Worm (Caenorhabditis elegans) whole organism, L1 larva: Measurements from ENCODE around the gene C49H3.12.

Experiments used
- C16A3.4 ChIP-seq: fragments of 150-350 bp; optimal IDR thresholded peaks from 2 replicates; lab custom pipeline; 2014; ENCODE audit warnings: missing biosample characterization, missing genetic modification characterization
- C34B4.2 ChIP-seq: sonication (generic microtip); optimal IDR thresholded peaks from 2 replicates; lab custom pipeline; 2017; ENCODE audit warnings: mild to moderate bottlenecking, missing genetic modification characterization, missing compliant biosample characterization
- F16B12.6 ChIP-seq: fragments of 150-350 bp; optimal IDR thresholded peaks from 2 replicates; lab custom pipeline; 2014; ENCODE audit warnings: missing biosample characterization, missing genetic modification characterization
- aha-1 ChIP-seq: fragments of 150-350 bp; optimal IDR thresholded peaks from 2 replicates; lab custom pipeline; 2014; ENCODE audit warnings: missing biosample characterization, missing genetic modification characterization
- alr-1 ChIP-seq: fragments of 200-800 bp; sonication (Bioruptor generic); optimal IDR thresholded peaks from 2 replicates; lab custom pipeline; 2018; ENCODE audit warnings: borderline replicate concordance, mild to moderate bottlenecking, missing genetic modification characterization, missing compliant biosample characterization
- blmp-1 ChIP-seq: fragments of 150-350 bp; optimal IDR thresholded peaks from 2 replicates; lab custom pipeline; 2014; ENCODE audit warnings: missing biosample characterization, missing genetic modification characterization
- dpl-1 ChIP-seq, 3 experiments: fragments of 150-350 bp in 2 of 3; sonication (generic microtip) in 1 of 3; optimal IDR thresholded peaks; 2 replicates each; lab custom pipeline; 2014 to 2017; ENCODE audit warnings: missing biosample characterization in 3 of 3, missing genetic modification characterization in 3 of 3, missing genetic modification reagents in 3 of 3
- efl-1 ChIP-seq, 4 experiments: fragments of 150-350 bp; optimal IDR thresholded peaks in 3 of 4; peaks in 1 of 4; 1 replicate in 1 of 4; 2 replicates in 3 of 4; lab custom pipeline; 2014; ENCODE audit warnings: missing biosample characterization in 2 of 4, missing genetic modification characterization in 2 of 4, missing genetic modification reagents in 2 of 4
- egl-13 ChIP-seq: sonication (generic microtip); optimal IDR thresholded peaks from 2 replicates; lab custom pipeline; 2016; ENCODE audit warnings: missing genotype, missing genetic modification reagents, missing genetic modification characterization, missing compliant biosample characterization
- grh-1 ChIP-seq: fragments of 200-800 bp; sonication (Bioruptor generic); IDR thresholded peaks from 2 replicates; pipeline ENCODE4 v1.3.6; 2022; ENCODE audit warnings: missing genetic modification reagents, missing genetic modification characterization, missing compliant biosample characterization
- hlh-17 ChIP-seq: fragments of 200-800 bp; sonication (Bioruptor generic); optimal IDR thresholded peaks from 2 replicates; lab custom pipeline; 2018; ENCODE audit warnings: missing genetic modification characterization, mild to moderate bottlenecking, missing compliant biosample characterization, moderate library complexity, borderline replicate concordance
- isw-1 ChIP-seq: fragments of 200-800 bp; sonication (Bioruptor generic); IDR thresholded peaks from 2 replicates; pipeline ENCODE4 v1.3.6; 2022; ENCODE audit warnings: missing genetic modification characterization, missing compliant biosample characterization
- jun-1 ChIP-seq: fragments of 150-350 bp; optimal IDR thresholded peaks from 2 replicates; lab custom pipeline; 2014; ENCODE audit warnings: missing biosample characterization, missing genetic modification reagents, missing genetic modification characterization
- mab-9 ChIP-seq: fragments of 200-800 bp; sonication (Bioruptor generic); IDR thresholded peaks from 2 replicates; pipeline ENCODE4 v1.3.6; 2022; ENCODE audit warnings: missing genetic modification reagents, missing genetic modification characterization, missing compliant biosample characterization
- mdl-1 ChIP-seq, 2 experiments: fragments of 150-350 bp; optimal IDR thresholded peaks; 2 replicates each; lab custom pipeline; 2014 to 2017; ENCODE audit warnings: missing biosample characterization in 2 of 2, missing genetic modification characterization in 2 of 2, inconsistent platforms in 1 of 2
- mep-1 ChIP-seq: fragments of 150-350 bp; optimal IDR thresholded peaks from 2 replicates; lab custom pipeline; 2014; ENCODE audit warnings: missing biosample characterization, missing genetic modification characterization
- nhr-11 ChIP-seq: fragments of 150-350 bp; optimal IDR thresholded peaks from 2 replicates; lab custom pipeline; 2014; ENCODE audit warnings: missing biosample characterization, missing genetic modification characterization
- nhr-19 ChIP-seq: fragments of 200-800 bp; sonication (Bioruptor generic); conservative IDR thresholded peaks from 2 replicates; pipeline ENCODE4 v1.3.6; 2022; ENCODE audit warnings: missing genetic modification characterization, missing compliant biosample characterization
- nhr-20 ChIP-seq: sonication (generic microtip); optimal IDR thresholded peaks from 2 replicates; lab custom pipeline; 2016; ENCODE audit warnings: mild to moderate bottlenecking, missing genetic modification characterization, missing compliant biosample characterization
- nhr-237 ChIP-seq: fragments of 150-350 bp; optimal IDR thresholded peaks from 2 replicates; lab custom pipeline; 2014; ENCODE audit warnings: missing biosample characterization, missing genetic modification characterization
- nhr-28 ChIP-seq: fragments of 150-350 bp; optimal IDR thresholded peaks from 2 replicates; lab custom pipeline; 2014; ENCODE audit warnings: missing biosample characterization, missing genetic modification characterization
- nhr-71 ChIP-seq: sonication (generic microtip); optimal IDR thresholded peaks from 2 replicates; lab custom pipeline; 2016; ENCODE audit warnings: mild to moderate bottlenecking, missing genetic modification characterization, moderate library complexity, missing compliant biosample characterization
- nhr-76 ChIP-seq: sonication (generic microtip); optimal IDR thresholded peaks from 2 replicates; lab custom pipeline; 2017; ENCODE audit warnings: missing biosample characterization, missing genetic modification characterization
- nhr-77 ChIP-seq: fragments of 150-350 bp; optimal IDR thresholded peaks from 2 replicates; lab custom pipeline; 2014; ENCODE audit warnings: missing biosample characterization, missing genetic modification characterization
- nhr-84 ChIP-seq: sonication (generic microtip); optimal IDR thresholded peaks from 2 replicates; lab custom pipeline; 2017; ENCODE audit warnings: missing biosample characterization, missing genetic modification characterization
- nhr-85 ChIP-seq: sonication (generic microtip); peaks from one replicate; lab custom pipeline; 2016; ENCODE audit warnings: missing genetic modification characterization, inconsistent platforms, missing compliant biosample characterization
- skn-1 ChIP-seq: fragments of 150-350 bp; optimal IDR thresholded peaks from 2 replicates; lab custom pipeline; 2014; ENCODE audit warnings: missing biosample characterization, missing genetic modification characterization
- sox-4 ChIP-seq: sonication (generic microtip); optimal IDR thresholded peaks from 2 replicates; lab custom pipeline; 2016; ENCODE audit warnings: missing genetic modification characterization, missing compliant biosample characterization
- sptf-1 ChIP-seq: fragments of 150-350 bp; optimal IDR thresholded peaks from 2 replicates; lab custom pipeline; 2014; ENCODE audit warnings: missing biosample characterization, missing genetic modification characterization
- tbx-2 ChIP-seq: sonication (generic microtip); optimal IDR thresholded peaks from 2 replicates; lab custom pipeline; 2016; ENCODE audit warnings: missing genetic modification characterization, missing compliant biosample characterization
- unc-130 ChIP-seq: fragments of 150-350 bp; optimal IDR thresholded peaks from 2 replicates; lab custom pipeline; 2017; ENCODE audit warnings: missing biosample characterization, missing genetic modification characterization, inconsistent platforms
- unc-98 ChIP-seq: fragments of 200-800 bp; sonication (Bioruptor generic); IDR thresholded peaks from 2 replicates; pipeline ENCODE4 v1.3.6; 2022; ENCODE audit warnings: missing genetic modification characterization, missing compliant biosample characterization
- zag-1 ChIP-seq: fragments of 150-350 bp; optimal IDR thresholded peaks from 2 replicates; lab custom pipeline; 2014; ENCODE audit warnings: missing biosample characterization, missing genetic modification characterization
- ztf-4 ChIP-seq: fragments of 150-350 bp; optimal IDR thresholded peaks from 2 replicates; lab custom pipeline; 2014; ENCODE audit warnings: missing biosample characterization, missing genetic modification characterization

Gene C49H3.12

DNA sequence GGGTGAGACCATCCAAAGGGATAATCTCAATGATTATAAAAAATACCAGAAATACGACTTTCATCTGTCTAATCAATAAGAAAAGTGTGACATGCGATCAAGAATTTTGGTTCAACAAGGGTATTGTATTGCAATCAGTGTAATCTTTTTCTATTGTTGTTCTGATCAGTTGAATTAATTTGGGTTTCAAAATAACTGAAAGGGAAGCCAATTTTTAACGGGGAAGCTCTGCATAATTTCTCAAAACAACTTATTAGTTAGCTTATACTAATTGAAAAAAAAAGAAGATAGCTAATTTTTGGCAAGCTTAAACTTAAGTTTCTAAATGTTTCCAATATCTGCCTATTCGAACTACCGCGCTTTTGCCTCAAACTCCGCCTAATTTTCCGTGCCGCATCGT is at the start of gene C49H3.12:
C49H3.12 (minus strand) TSS at position 101 of the 400 bp plus-strand sequence.
- peak; percentile 3 for TF ChIP-seq nhr-85 (tag; lab: Kevin White, UChicago)
- no peak for TF ChIP-seq efl-1 (optimal IDR thresholded peaks at IDR 0.05; lab: Kevin White, UChicago)
- TF ChIP-seq efl-1 (GFP tag; optimal IDR thresholded peaks at IDR 0.05 in 1 of 2; lab: Kevin White, UChicago) = peak in 1 of 2 experiments; percentile 7
- TF ChIP-seq C16A3.4 (tag; lab: Kevin White, UChicago) = no peak

DNA sequence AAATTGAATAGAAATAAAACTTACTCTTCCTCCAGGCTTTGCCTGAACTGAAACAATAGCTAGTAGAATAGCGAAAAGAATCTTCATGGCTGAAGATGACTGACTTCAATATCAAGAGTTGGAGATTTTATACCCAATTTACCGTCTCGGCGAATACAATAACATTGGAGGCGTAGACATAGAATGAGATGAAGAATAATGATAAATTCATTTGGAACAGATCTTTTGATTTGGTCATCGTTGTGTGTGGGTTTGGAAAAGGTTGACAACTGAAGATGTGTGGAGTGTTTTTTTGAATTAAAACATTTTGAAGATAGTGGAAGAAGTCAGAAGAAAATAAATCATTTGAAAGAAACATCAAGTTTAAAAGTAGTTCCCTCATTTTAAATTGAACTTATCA is 49.1 kb upstream of the C49H3.12 start, which contains the start of gene F57H12.6:
F57H12.6 (minus strand) TSS at position 101 of the 400 bp plus-strand sequence.
- no peak for TF ChIP-seq sptf-1 (tag; lab: Kevin White, UChicago)
- TF ChIP-seq nhr-19 (GFP tag; lab: Robert Waterston, UW) = no peak
- TF ChIP-seq unc-130 (tag; lab: Kevin White, UChicago) = no peak
- TF ChIP-seq hlh-17 (GFP tag; lab: Kevin White, UChicago) = no peak

DNA sequence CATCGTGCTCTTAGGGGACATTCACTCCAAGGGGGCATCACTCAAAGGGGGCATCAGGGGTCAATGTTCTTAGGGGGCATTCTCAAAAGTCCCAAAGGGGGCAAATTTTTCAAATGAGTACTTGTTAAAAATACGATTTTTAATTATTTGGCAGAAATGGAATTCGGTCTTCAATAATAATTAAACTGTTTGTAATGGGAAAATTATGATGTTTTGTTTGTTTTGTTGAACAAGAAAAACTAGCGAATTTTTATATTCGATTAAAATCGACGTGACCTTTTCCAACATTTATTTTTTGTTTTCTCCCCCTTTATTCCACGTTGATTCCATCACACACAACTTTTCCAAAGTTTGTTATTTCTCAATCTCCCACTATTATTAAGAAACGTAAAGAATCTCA is 39.9 kb upstream of the C49H3.12 start, which contains the start of gene F57H12.5:
F57H12.5 (plus strand) TSS at position 301 of the 400 bp plus-strand sequence.
- no peak for TF ChIP-seq aha-1 (tag; lab: Kevin White, UChicago)
- no peak for TF ChIP-seq alr-1 (tag; lab: Kevin White, UChicago)
- TF ChIP-seq grh-1 = no peak
- no peak for TF ChIP-seq nhr-84 (tag; lab: Kevin White, UChicago)
- no peak for TF ChIP-seq F16B12.6 (tag; lab: Kevin White, UChicago)
- no peak for TF ChIP-seq nhr-76
- no peak for TF ChIP-seq mab-9
- no peak for TF ChIP-seq tbx-2 (tag; lab: Kevin White, UChicago)
- no peak for TF ChIP-seq nhr-28 (tag; lab: Kevin White, UChicago)
- TF ChIP-seq blmp-1 (tag; lab: Kevin White, UChicago) = no peak
- no peak for TF ChIP-seq sox-4 (tag; lab: Kevin White, UChicago)
- TF ChIP-seq dpl-1 (GFP tag; optimal IDR thresholded peaks at IDR 0.05; lab: Kevin White, UChicago) = no peak
- no peak for TF ChIP-seq unc-98 (GFP tag; lab: Robert Waterston, UW)
- no peak for TF ChIP-seq skn-1 (tag; lab: Kevin White, UChicago)
- TF ChIP-seq C34B4.2 = no peak

DNA sequence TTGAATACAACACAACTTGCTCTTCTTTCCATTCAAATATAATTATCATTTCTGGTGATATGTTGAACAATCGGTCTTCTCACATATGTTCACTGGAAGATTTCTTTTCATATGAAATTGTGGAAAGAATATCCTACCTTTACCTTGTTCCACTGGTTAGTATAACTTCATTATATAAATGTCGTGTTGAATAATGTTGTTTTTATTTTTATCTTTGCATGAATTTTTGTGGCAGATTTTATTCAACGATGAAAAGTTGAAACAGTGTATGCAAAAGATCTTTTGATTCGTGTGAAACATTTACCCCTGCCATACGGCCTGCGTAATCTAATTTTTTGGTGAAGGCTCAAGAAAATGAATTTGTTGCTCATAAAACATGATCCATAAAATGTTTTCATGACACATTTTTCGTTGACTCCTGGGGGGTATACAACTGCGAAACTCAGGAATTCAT is 34.8 kb upstream of the C49H3.12 start:
- TF ChIP-seq nhr-20 (no peak), unc-98 (GFP tag; lab: Robert Waterston, UW) (no peak), efl-1 (optimal IDR thresholded peaks at IDR 0.05; lab: Kevin White, UChicago) (no peak), efl-1 (GFP tag; optimal IDR thresholded peaks at IDR 0.05 in 1 of 2; lab: Kevin White, UChicago) (no peak), ztf-4 (tag; lab: Kevin White, UChicago) (no peak), mep-1 (tag; lab: Kevin White, UChicago) (no peak), nhr-71 (no peak), isw-1 (GFP tag; lab: Robert Waterston, UW) (no peak)
- TF ChIP-seq, all 84 proteins: peak for 0

DNA sequence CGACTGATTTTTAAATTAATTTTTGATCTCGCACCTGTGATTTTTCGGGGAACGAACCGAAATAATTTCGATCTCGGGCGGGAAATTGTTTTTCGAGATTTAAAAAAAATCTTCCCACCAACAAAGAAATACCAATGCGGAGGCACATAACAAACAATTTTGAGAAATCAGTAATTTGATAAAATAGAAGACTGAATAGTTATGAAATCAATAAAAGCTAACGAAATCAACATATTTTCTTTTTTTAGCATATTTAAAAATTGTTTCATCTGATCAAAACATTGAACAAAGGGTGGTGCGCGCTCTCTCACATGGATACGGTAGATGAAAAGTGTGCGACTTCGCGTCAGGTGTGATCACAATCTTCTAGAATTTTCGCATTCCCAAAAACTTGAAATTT is 31.0 kb upstream of the C49H3.12 start:
- TF ChIP-seq hlh-17 (GFP tag; lab: Kevin White, UChicago) (no peak), egl-13 (tag; lab: Kevin White, UChicago) (no peak), mdl-1 (tag; optimal IDR thresholded peaks at IDR 0.05; lab: Kevin White, UChicago) (no peak), nhr-237 (tag; lab: Kevin White, UChicago) (no peak), nhr-71 (no peak), nhr-11 (tag; lab: Kevin White, UChicago) (no peak), unc-98 (GFP tag; lab: Robert Waterston, UW) (no peak), jun-1 (tag; lab: Kevin White, UChicago) (no peak), nhr-77 (no peak), zag-1 (tag; lab: Kevin White, UChicago) (no peak)
